Fruit fly (Drosophila melanogaster) whole organism, adult: ENCODE results near the gene CG6333.
A peak's percentile ranks its signal among the peaks of the same experiment; 100 is the strongest.

Experiments
- CG11617 ChIP-seq: fragments of 200-800 bp; sonication (Bioruptor generic); optimal IDR thresholded peaks from 2 replicates; lab custom pipeline; 2017; ENCODE audit warnings: mild to moderate bottlenecking, missing biosample characterization, missing genetic modification reagents, missing genetic modification characterization
- CG33017 ChIP-seq: fragments of 200-800 bp; sonication (Bioruptor generic); optimal IDR thresholded peaks from 2 replicates; lab custom pipeline; 2018; ENCODE audit warnings: missing biosample characterization, mild to moderate bottlenecking, missing genetic modification characterization, moderate library complexity
- CG7045 ChIP-seq: fragments of 200-800 bp; sonication (Bioruptor generic); optimal IDR thresholded peaks from 2 replicates; lab custom pipeline; 2017; ENCODE audit warnings: missing biosample characterization, mild to moderate bottlenecking, missing genetic modification characterization
- CG7101 ChIP-seq: fragments of 200-800 bp; sonication (Bioruptor generic); optimal IDR thresholded peaks from 2 replicates; lab custom pipeline; 2018; ENCODE audit warnings: missing biosample characterization, mild to moderate bottlenecking, missing genetic modification characterization, moderate library complexity
- Hr96 ChIP-seq: fragments of 200-800 bp; sonication (Bioruptor generic); optimal IDR thresholded peaks from 2 replicates; lab custom pipeline; 2016; ENCODE audit warnings: missing biosample characterization, missing genetic modification characterization
- Mnt ChIP-seq: fragments of 200-800 bp; sonication (Bioruptor generic); optimal IDR thresholded peaks from 2 replicates; lab custom pipeline; 2016; ENCODE audit warnings: missing biosample characterization, mild to moderate bottlenecking, missing genetic modification characterization
- cnc ChIP-seq, 2 experiments: fragments of >200 bp; optimal IDR thresholded peaks; 2 replicates each; lab custom pipeline; 2017
- kay ChIP-seq: fragments of 200-800 bp; sonication (Bioruptor generic); peaks from one replicate; lab custom pipeline; 2016; ENCODE audit warnings: missing biosample characterization, missing genetic modification characterization, borderline replicate concordance
- pad ChIP-seq: fragments of 200-800 bp; sonication (Bioruptor generic); optimal IDR thresholded peaks from 3 replicates; lab custom pipeline; 2017; ENCODE audit warnings: missing biosample characterization, missing genetic modification characterization, mild to moderate bottlenecking, moderate library complexity, missing genetic modification reagents
- toe ChIP-seq: fragments of 200-800 bp; sonication (Bioruptor generic); optimal IDR thresholded peaks from 2 replicates; lab custom pipeline; 2016; ENCODE audit warnings: missing biosample characterization, missing genetic modification characterization

- TF ChIP-seq pad (GFP tag; lab: Kevin White, UChicago) (no peak), cnc (optimal IDR thresholded peaks at IDR 0.05; lab: Kevin White, UChicago) (no peak), CG7101 (tag; lab: Kevin White, UChicago) (no peak), CG7045 (GFP tag; lab: Kevin White, UChicago) (no peak), kay (no peak), Hr96 (GFP tag; lab: Kevin White, UChicago) (no peak), CG11617 (GFP tag; lab: Kevin White, UChicago) (no peak), Mnt (GFP tag; lab: Kevin White, UChicago) (peak; percentile 47), toe (GFP tag; lab: Kevin White, UChicago) (no peak), CG33017 (no peak)
Measured at dm6 chr3L:17432947-17433346, 53.1 kb downstream of the CG6333 start, which contains the start of gene frc.
